Worm (Caenorhabditis elegans) whole organism, L3 larva: ENCODE measurements around the gene F35E8.7.

Experiments
- ceh-82 ChIP-seq: fragments of 150-350 bp; optimal IDR thresholded peaks from 2 replicates; lab custom pipeline; 2014; ENCODE audit warnings: missing biosample characterization, missing genetic modification characterization
- egl-27 ChIP-seq: sonication (generic microtip); optimal IDR thresholded peaks from 4 replicates; lab custom pipeline; 2017; ENCODE audit warnings: missing biosample characterization, missing genetic modification reagents, missing genetic modification characterization
- elt-3 ChIP-seq, 3 experiments: fragments of 150-350 bp in 1 of 3; sonication (generic microtip) in 2 of 3; optimal IDR thresholded peaks; 2 replicates in 2 of 3; 4 replicates in 1 of 3; lab custom pipeline; 2014 to 2017; ENCODE audit warnings: missing biosample characterization in 3 of 3, missing genetic modification characterization in 3 of 3
- jun-1 ChIP-seq: fragments of 150-350 bp; optimal IDR thresholded peaks from 2 replicates; lab custom pipeline; 2014; ENCODE audit warnings: missing biosample characterization, missing genetic modification reagents, missing genetic modification characterization
- lin-15B ChIP-seq: fragments of 150-350 bp; optimal IDR thresholded peaks from 2 replicates; lab custom pipeline; 2014; ENCODE audit warnings: missing biosample characterization, missing genetic modification characterization
- nhr-67 ChIP-seq: fragments of 150-350 bp; optimal IDR thresholded peaks from 2 replicates; lab custom pipeline; 2014; ENCODE audit warnings: missing biosample characterization, missing genetic modification characterization
- pqm-1 ChIP-seq: fragments of 150-350 bp; optimal IDR thresholded peaks from 2 replicates; lab custom pipeline; 2017; ENCODE audit warnings: missing biosample characterization, missing genetic modification characterization, inconsistent platforms
- skn-1 ChIP-seq: fragments of 150-350 bp; optimal IDR thresholded peaks from 2 replicates; lab custom pipeline; 2014; ENCODE audit warnings: missing biosample characterization, missing genetic modification characterization
- snpc-4 ChIP-seq: fragments of 150-350 bp; optimal IDR thresholded peaks from 2 replicates; lab custom pipeline; 2014; ENCODE audit warnings: missing biosample characterization, missing genetic modification characterization
- ztf-11 ChIP-seq: fragments of 150-350 bp; optimal IDR thresholded peaks from 2 replicates; lab custom pipeline; 2014; ENCODE audit warnings: missing biosample characterization, missing genetic modification characterization
- ztf-4 ChIP-seq: fragments of 150-350 bp; optimal IDR thresholded peaks from 2 replicates; lab custom pipeline; 2014; ENCODE audit warnings: missing biosample characterization, missing genetic modification characterization

DNA sequence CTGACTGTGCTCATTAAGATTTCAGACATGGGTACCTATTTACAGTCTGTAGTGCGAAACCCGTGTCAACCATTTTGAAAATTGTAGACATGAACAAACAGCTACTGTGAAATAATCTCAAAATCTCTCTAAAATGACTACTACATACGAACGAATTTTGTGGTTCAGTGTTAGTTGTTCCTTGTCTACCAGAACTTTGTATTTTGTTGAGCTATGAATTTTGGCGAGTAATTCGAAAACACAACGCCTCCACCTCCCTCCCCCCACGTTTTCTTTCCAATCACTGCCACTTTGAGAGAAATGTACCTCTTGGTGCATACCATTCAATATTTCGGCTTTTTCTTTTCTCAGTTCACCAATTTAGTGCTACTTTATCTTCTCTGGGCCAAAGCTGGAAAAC, 21.1 kb upstream of the F35E8.7 start, which contains the start of gene T06C12.11:
- TF ChIP-seq ceh-82 (tag; lab: Kevin White, UChicago) (no peak), elt-3 (tag; optimal IDR thresholded peaks at IDR 0.05; lab: Kevin White, UChicago) (no peak), lin-15B (tag; lab: Kevin White, UChicago) (no peak), pqm-1 (tag; lab: Kevin White, UChicago) (no peak), nhr-67 (no peak), skn-1 (tag; lab: Kevin White, UChicago) (no peak), snpc-4 (tag; lab: Kevin White, UChicago) (no peak), egl-27 (tag; lab: Kevin White, UChicago) (no peak), ztf-11 (no peak), ztf-4 (tag; lab: Kevin White, UChicago) (no peak), jun-1 (tag; lab: Kevin White, UChicago) (no peak)
